Worm (Caenorhabditis elegans) whole organism, L3 larva: ENCODE measurements around the gene srh-300.

Experiments
- ZK546.5 ChIP-seq: sonication (generic microtip); optimal IDR thresholded peaks from 2 replicates; lab custom pipeline; 2017; ENCODE audit warnings: missing biosample characterization, missing genetic modification characterization
- ama-1 ChIP-seq: fragments of 150-350 bp; optimal IDR thresholded peaks from 2 replicates; lab custom pipeline; 2018
- ceh-9 ChIP-seq: sonication (generic microtip); optimal IDR thresholded peaks from 2 replicates; lab custom pipeline; 2018; ENCODE audit warnings: missing biosample characterization, missing genetic modification characterization
- egl-27 ChIP-seq: sonication (generic microtip); optimal IDR thresholded peaks from 4 replicates; lab custom pipeline; 2017; ENCODE audit warnings: missing biosample characterization, missing genetic modification reagents, missing genetic modification characterization
- fkh-10 ChIP-seq: sonication (generic microtip); optimal IDR thresholded peaks from 2 replicates; lab custom pipeline; 2017; ENCODE audit warnings: missing biosample characterization, missing genetic modification reagents, missing genetic modification characterization
- fkh-2 ChIP-seq: fragments of 150-350 bp; optimal IDR thresholded peaks from 2 replicates; lab custom pipeline; 2014; ENCODE audit warnings: missing biosample characterization, missing genetic modification reagents, missing genetic modification characterization
- nhr-23 ChIP-seq: fragments of 150-350 bp; optimal IDR thresholded peaks from 2 replicates; lab custom pipeline; 2014; ENCODE audit warnings: missing biosample characterization, missing genetic modification reagents, missing genetic modification characterization
- nhr-237 ChIP-seq: fragments of 150-350 bp; optimal IDR thresholded peaks from 2 replicates; lab custom pipeline; 2014; ENCODE audit warnings: missing biosample characterization, missing genetic modification characterization
- pha-4 ChIP-seq: fragments of 150-350 bp; optimal IDR thresholded peaks from 2 replicates; lab custom pipeline; 2014; ENCODE audit warnings: missing biosample characterization, missing genetic modification reagents, missing genetic modification characterization
- pqm-1 ChIP-seq: fragments of 150-350 bp; optimal IDR thresholded peaks from 2 replicates; lab custom pipeline; 2017; ENCODE audit warnings: missing biosample characterization, missing genetic modification characterization, inconsistent platforms
- unc-39 ChIP-seq: sonication (generic microtip); optimal IDR thresholded peaks from 4 replicates; lab custom pipeline; 2017; ENCODE audit warnings: missing biosample characterization, missing genetic modification characterization
- unc-62 ChIP-seq: fragments of 150-350 bp; sonication (generic microtip); optimal IDR thresholded peaks from 4 replicates; lab custom pipeline; 2014; ENCODE audit warnings: missing biosample characterization, missing genetic modification reagents, missing genetic modification characterization
- zag-1 ChIP-seq: fragments of 150-350 bp; optimal IDR thresholded peaks from 2 replicates; lab custom pipeline; 2014; ENCODE audit warnings: missing biosample characterization, missing genetic modification characterization

- TF ChIP-seq ZK546.5 (tag; lab: Kevin White, UChicago) (no peak), ama-1 (no peak), fkh-2 (tag; lab: Kevin White, UChicago) (no peak), ceh-9 (tag; lab: Kevin White, UChicago) (no peak), egl-27 (tag; lab: Kevin White, UChicago) (no peak), nhr-237 (tag; lab: Kevin White, UChicago) (no peak), pqm-1 (no peak), unc-39 (tag; lab: Kevin White, UChicago) (no peak), fkh-10 (GFP tag; lab: Kevin White, UChicago) (no peak), unc-62 (GFP tag; lab: Kevin White, UChicago) (no peak), zag-1 (no peak), pha-4 (tag; lab: Kevin White, UChicago) (no peak), nhr-23 (tag; lab: Kevin White, UChicago) (no peak)
Observed at ce11 chrV:17798789-17799188, 23.1 kb upstream of the srh-300 start, which contains the start of gene srx-18.
